Worm (Caenorhabditis elegans) whole organism, L2 larva: ENCODE results near the gene C43H6.6.

Experiments used
- C34F6.9 ChIP-seq: fragments of 150-350 bp; optimal IDR thresholded peaks from 2 replicates; lab custom pipeline; 2014; ENCODE audit warnings: missing biosample characterization, missing genetic modification characterization
- F13H6.1 ChIP-seq: sonication (generic microtip); optimal IDR thresholded peaks from 2 replicates; lab custom pipeline; 2016; ENCODE audit warnings: missing genetic modification characterization, missing compliant biosample characterization
- R02D3.7 ChIP-seq: fragments of 150-350 bp; optimal IDR thresholded peaks from 2 replicates; lab custom pipeline; 2014; ENCODE audit warnings: missing biosample characterization, missing genetic modification characterization
- Y55F3AM.14 ChIP-seq: fragments of 200-800 bp; sonication (Bioruptor generic); optimal IDR thresholded peaks from 2 replicates; lab custom pipeline; 2018; ENCODE audit warnings: mild to moderate bottlenecking, missing genetic modification characterization, missing compliant biosample characterization
- ZK546.5 ChIP-seq: sonication (generic microtip); optimal IDR thresholded peaks from 2 replicates; lab custom pipeline; 2017; ENCODE audit warnings: missing biosample characterization, missing genetic modification characterization
- alr-1 ChIP-seq: fragments of 150-350 bp; optimal IDR thresholded peaks from 2 replicates; lab custom pipeline; 2014; ENCODE audit warnings: missing biosample characterization, missing genetic modification characterization
- blmp-1 ChIP-seq: sonication (generic microtip); optimal IDR thresholded peaks from 2 replicates; lab custom pipeline; 2017; ENCODE audit warnings: missing genetic modification characterization, mild to moderate bottlenecking, missing compliant biosample characterization, antibody characterized with exemption, moderate library complexity; ENCODE audit not compliant: insufficient read depth
- ceh-82 ChIP-seq: fragments of 150-350 bp; optimal IDR thresholded peaks from 2 replicates; lab custom pipeline; 2014; ENCODE audit warnings: missing biosample characterization, missing genetic modification characterization
- crh-2 ChIP-seq: sonication (generic microtip); optimal IDR thresholded peaks from 2 replicates; lab custom pipeline; 2017; ENCODE audit warnings: missing biosample characterization, missing genetic modification characterization
- egl-27 ChIP-seq: sonication (generic microtip); optimal IDR thresholded peaks from 3 replicates; lab custom pipeline; 2017; ENCODE audit warnings: missing biosample characterization, missing genetic modification reagents, missing genetic modification characterization
- elt-1 ChIP-seq: fragments of 150-350 bp; optimal IDR thresholded peaks from 2 replicates; lab custom pipeline; 2014; ENCODE audit warnings: missing biosample characterization, missing genetic modification characterization
- elt-3 ChIP-seq: sonication (generic microtip); optimal IDR thresholded peaks from 2 replicates; lab custom pipeline; 2017; ENCODE audit warnings: missing biosample characterization, missing genetic modification characterization
- fos-1 ChIP-seq: fragments of 150-350 bp; optimal IDR thresholded peaks from 2 replicates; lab custom pipeline; 2014; ENCODE audit warnings: missing biosample characterization, missing genetic modification characterization
- gmeb-1 ChIP-seq: fragments of 150-350 bp; optimal IDR thresholded peaks from 2 replicates; lab custom pipeline; 2014; ENCODE audit warnings: missing biosample characterization, missing genetic modification characterization
- lin-13 ChIP-seq: fragments of 150-350 bp; optimal IDR thresholded peaks from 2 replicates; lab custom pipeline; 2014; ENCODE audit warnings: missing biosample characterization, missing genetic modification reagents, missing genetic modification characterization
- lin-39 ChIP-seq: fragments of 150-350 bp; optimal IDR thresholded peaks from 2 replicates; lab custom pipeline; 2014; ENCODE audit warnings: missing biosample characterization, missing genetic modification reagents, missing genetic modification characterization
- lsy-2 ChIP-seq, 2 experiments: fragments of 150-350 bp in 1 of 2; sonication (generic microtip) in 1 of 2; optimal IDR thresholded peaks; 2 replicates each; lab custom pipeline; 2014 to 2017; ENCODE audit warnings: missing biosample characterization in 2 of 2, missing genetic modification characterization in 2 of 2
- mbf-1 ChIP-seq: sonication (generic microtip); optimal IDR thresholded peaks from 2 replicates; lab custom pipeline; 2017; ENCODE audit warnings: missing biosample characterization, missing genetic modification characterization
- mdl-1 ChIP-seq, 2 experiments: fragments of 150-350 bp in 1 of 2; sonication (generic microtip) in 1 of 2; optimal IDR thresholded peaks; 2 replicates each; lab custom pipeline; 2017; ENCODE audit warnings: missing biosample characterization in 2 of 2, missing genetic modification characterization in 2 of 2
- nhr-10 ChIP-seq: sonication (generic microtip); optimal IDR thresholded peaks from 2 replicates; lab custom pipeline; 2017; ENCODE audit warnings: missing biosample characterization, missing genetic modification characterization
- nhr-11 ChIP-seq: fragments of 150-350 bp; optimal IDR thresholded peaks from 2 replicates; lab custom pipeline; 2014; ENCODE audit warnings: missing biosample characterization, missing genetic modification characterization
- nhr-12 ChIP-seq: fragments of 150-350 bp; optimal IDR thresholded peaks from 2 replicates; lab custom pipeline; 2014; ENCODE audit warnings: missing biosample characterization, missing genetic modification characterization
- nhr-129 ChIP-seq: fragments of 150-350 bp; optimal IDR thresholded peaks from 2 replicates; lab custom pipeline; 2014; ENCODE audit warnings: missing biosample characterization, missing genetic modification characterization
- nhr-21 ChIP-seq: fragments of 150-350 bp; optimal IDR thresholded peaks from 2 replicates; lab custom pipeline; 2014; ENCODE audit warnings: missing biosample characterization, missing genetic modification characterization
- nhr-23 ChIP-seq: fragments of 150-350 bp; optimal IDR thresholded peaks from 2 replicates; lab custom pipeline; 2014; ENCODE audit warnings: missing biosample characterization, missing genetic modification reagents, missing genetic modification characterization
- nhr-237 ChIP-seq: fragments of 150-350 bp; optimal IDR thresholded peaks from 2 replicates; lab custom pipeline; 2014; ENCODE audit warnings: missing biosample characterization, missing genetic modification characterization
- nhr-25 ChIP-seq: fragments of 150-350 bp; sonication (generic microtip); optimal IDR thresholded peaks from 3 replicates; lab custom pipeline; 2014; ENCODE audit warnings: missing biosample characterization, missing genetic modification characterization
- nhr-6 ChIP-seq: fragments of 150-350 bp; optimal IDR thresholded peaks from 2 replicates; lab custom pipeline; 2014; ENCODE audit warnings: missing biosample characterization, missing genetic modification characterization
- peb-1 ChIP-seq: fragments of 150-350 bp; optimal IDR thresholded peaks from 2 replicates; lab custom pipeline; 2014; ENCODE audit warnings: missing biosample characterization, missing genetic modification characterization
- skn-1 ChIP-seq: sonication (generic microtip); optimal IDR thresholded peaks from 2 replicates; lab custom pipeline; 2017; ENCODE audit warnings: missing biosample characterization, missing genetic modification characterization
- sma-3 ChIP-seq: sonication (generic microtip); optimal IDR thresholded peaks from 2 replicates; lab custom pipeline; 2016; ENCODE audit warnings: missing genetic modification reagents, missing genetic modification characterization, missing compliant biosample characterization
- sma-9 ChIP-seq, 2 experiments: fragments of 150-350 bp in 1 of 2; sonication (generic microtip) in 1 of 2; optimal IDR thresholded peaks; 2 replicates each; lab custom pipeline; 2014 to 2016; ENCODE audit warnings: missing genetic modification characterization in 2 of 2, mild to moderate bottlenecking in 1 of 2, missing biosample characterization in 1 of 2, missing compliant biosample characterization in 1 of 2, missing genetic modification reagents in 1 of 2, moderate library complexity in 1 of 2
- snpc-4 ChIP-seq: fragments of 150-350 bp; optimal IDR thresholded peaks from 2 replicates; lab custom pipeline; 2014; ENCODE audit warnings: missing biosample characterization, missing genetic modification characterization
- unc-55 ChIP-seq: fragments of 150-350 bp; sonication (generic microtip); optimal IDR thresholded peaks from 3 replicates; lab custom pipeline; 2014; ENCODE audit warnings: missing biosample characterization, missing genetic modification reagents, missing genetic modification characterization
- unc-62 ChIP-seq: fragments of 150-350 bp; optimal IDR thresholded peaks from 2 replicates; lab custom pipeline; 2014; ENCODE audit warnings: missing biosample characterization, missing genetic modification reagents, missing genetic modification characterization
- ztf-1 ChIP-seq: fragments of 200-800 bp; sonication (Bioruptor generic); conservative IDR thresholded peaks from 2 replicates; pipeline ENCODE4 v1.3.6; 2022; ENCODE audit warnings: missing genetic modification characterization, missing compliant biosample characterization
- ztf-4 ChIP-seq: fragments of 150-350 bp; optimal IDR thresholded peaks from 2 replicates; lab custom pipeline; 2014; ENCODE audit warnings: missing biosample characterization, missing genetic modification characterization

Gene C43H6.6

ce11 chrX:2365890-2366289 lies 29.2 kb upstream of the C43H6.6 start, which contains the start of gene T24D8.6:
Gene T24D8.6, minus strand, starts transcription at chrX:2365990.
- TF ChIP-seq unc-62 (GFP tag; lab: Kevin White, UChicago) (no peak), lin-39 (tag; lab: Kevin White, UChicago) (no peak), mdl-1 (tag; optimal IDR thresholded peaks at IDR 0.05; lab: Kevin White, UChicago) (no peak), nhr-12 (tag; lab: Kevin White, UChicago) (no peak), R02D3.7 (tag; lab: Kevin White, UChicago) (no peak), ZK546.5 (no peak), crh-2 (tag; lab: Kevin White, UChicago) (no peak), Y55F3AM.14 (GFP tag; lab: Kevin White, UChicago) (no peak), gmeb-1 (tag; lab: Kevin White, UChicago) (no peak), unc-55 (GFP tag; lab: Kevin White, UChicago) (no peak), blmp-1 (tag; lab: Kevin White, UChicago) (no peak), ztf-4 (tag; lab: Kevin White, UChicago) (no peak), sma-9 (GFP tag; optimal IDR thresholded peaks at IDR 0.05; lab: Kevin White, UChicago) (no peak), sma-9 (tag; optimal IDR thresholded peaks at IDR 0.05; lab: Kevin White, UChicago) (no peak), elt-1 (tag; lab: Kevin White, UChicago) (no peak), nhr-21 (tag; lab: Kevin White, UChicago) (no peak), nhr-23 (tag; lab: Kevin White, UChicago) (no peak), alr-1 (no peak), snpc-4 (tag; lab: Kevin White, UChicago) (no peak), peb-1 (tag; lab: Kevin White, UChicago) (no peak)

- no peak for TF ChIP-seq elt-3 (tag; lab: Kevin White, UChicago)
- TF ChIP-seq nhr-10, result no peak
- peak; percentile 47 for TF ChIP-seq sma-9 (GFP tag; optimal IDR thresholded peaks at IDR 0.05; lab: Kevin White, UChicago)
- TF ChIP-seq sma-9 (tag; optimal IDR thresholded peaks at IDR 0.05; lab: Kevin White, UChicago), result no peak
- no peak for TF ChIP-seq elt-1 (tag; lab: Kevin White, UChicago)
- TF ChIP-seq ztf-4 (tag; lab: Kevin White, UChicago), result no peak
- no peak for TF ChIP-seq unc-55 (GFP tag; lab: Kevin White, UChicago)
- peak; percentile 83 for TF ChIP-seq nhr-25
- no peak for TF ChIP-seq lin-13
- TF ChIP-seq egl-27 (tag; lab: Kevin White, UChicago), result no peak
- no peak for TF ChIP-seq sma-3 (GFP tag; lab: Kevin White, UChicago)
- TF ChIP-seq blmp-1 (tag; lab: Kevin White, UChicago), result peak; percentile 85
- peak; percentile 28 for TF ChIP-seq nhr-129 (tag; lab: Kevin White, UChicago)
- no peak for TF ChIP-seq nhr-237 (tag; lab: Kevin White, UChicago)
- TF ChIP-seq fos-1 (tag; lab: Kevin White, UChicago), result no peak
- no peak for TF ChIP-seq ceh-82
- TF ChIP-seq nhr-12 (tag; lab: Kevin White, UChicago), result no peak
- no peak for TF ChIP-seq peb-1 (tag; lab: Kevin White, UChicago)
- TF ChIP-seq nhr-6 (tag; lab: Kevin White, UChicago), result no peak
- no peak for TF ChIP-seq mbf-1
- no peak for TF ChIP-seq nhr-11 (tag; lab: Kevin White, UChicago)
- TF ChIP-seq F13H6.1, result peak; percentile 43
- no peak for TF ChIP-seq skn-1 (tag; lab: Kevin White, UChicago)
- no peak for TF ChIP-seq unc-62 (GFP tag; lab: Kevin White, UChicago)
- TF ChIP-seq ztf-1 (GFP tag; lab: Robert Waterston, UW), result no peak
- no peak for TF ChIP-seq mdl-1 (tag; optimal IDR thresholded peaks at IDR 0.05; lab: Kevin White, UChicago)
- no peak for TF ChIP-seq lin-39 (tag; lab: Kevin White, UChicago)
- TF ChIP-seq lsy-2 (tag; optimal IDR thresholded peaks at IDR 0.05; lab: Kevin White, UChicago), result no peak
- no peak for TF ChIP-seq C34F6.9 (tag; lab: Kevin White, UChicago)
Observed at ce11 chrX:2368042-2368814, 26.9 kb upstream of the C43H6.6 start.

ce11 chrX:2369073-2369472 lies 26.0 kb upstream of the C43H6.6 start:
- TF ChIP-seq egl-27 (tag; lab: Kevin White, UChicago) (no peak), nhr-6 (tag; lab: Kevin White, UChicago) (no peak), fos-1 (tag; lab: Kevin White, UChicago) (peak; percentile 28)
